Fruit fly (Drosophila melanogaster) whole organism, embryonic: Measurements from ENCODE around the gene Dmtn.
A peak's percentile ranks its signal among the peaks of the same experiment; 100 is the strongest.

Source experiments
- Awh ChIP-seq: fragments of 200-800 bp; sonication (Bioruptor generic); IDR thresholded peaks from 2 replicates; pipeline ENCODE4, ENCODE4 v1.3.6; 2022; ENCODE audit warnings: missing biosample characterization, missing genetic modification characterization
- B-H1 ChIP-seq: fragments of 200-800 bp; sonication (Bioruptor generic); IDR thresholded peaks from 3 replicates; pipeline ENCODE4 v1.3.6; 2022; ENCODE audit warnings: missing biosample characterization, missing genetic modification characterization
- CG10959 ChIP-seq: fragments of 200-800 bp; sonication (Bioruptor generic); IDR thresholded peaks from 2 replicates; pipeline ENCODE4 v1.3.6; 2022; ENCODE audit warnings: missing biosample characterization, missing genetic modification characterization
- CG10979 ChIP-seq: fragments of 200-800 bp; sonication (Bioruptor generic); optimal IDR thresholded peaks from 2 replicates; lab custom pipeline; 2018; ENCODE audit warnings: missing biosample characterization, mild to moderate bottlenecking, missing genetic modification characterization, moderate library complexity
- CG12219 ChIP-seq: fragments of 200-800 bp; sonication (Bioruptor generic); optimal IDR thresholded peaks from 3 replicates; lab custom pipeline; 2018; ENCODE audit warnings: missing biosample characterization, mild to moderate bottlenecking, missing genetic modification characterization
- CG13123 ChIP-seq: fragments of 200-800 bp; sonication (Bioruptor generic); optimal IDR thresholded peaks from 2 replicates; lab custom pipeline; 2016; ENCODE audit warnings: missing biosample characterization, missing genetic modification characterization
- CG1602 ChIP-seq: fragments of 200-800 bp; sonication (Bioruptor generic); optimal IDR thresholded peaks from 3 replicates; lab custom pipeline; 2016; ENCODE audit warnings: missing biosample characterization, missing genetic modification characterization
- CG16813 ChIP-seq: fragments of 200-800 bp; sonication (Bioruptor generic); IDR thresholded peaks from 3 replicates; pipeline ENCODE4 v1.3.6; 2022; ENCODE audit warnings: missing biosample characterization, missing genetic modification characterization; ENCODE audit not compliant: partially characterized antibody
- CG16863 ChIP-seq: fragments of 200-800 bp; sonication (Bioruptor generic); optimal IDR thresholded peaks from 3 replicates; lab custom pipeline; 2016; ENCODE audit warnings: missing biosample characterization, missing genetic modification characterization
- CG17802 ChIP-seq: fragments of 200-800 bp; sonication (Bioruptor generic); optimal IDR thresholded peaks from 2 replicates; lab custom pipeline; 2018; ENCODE audit warnings: missing biosample characterization, mild to moderate bottlenecking, missing genetic modification characterization, moderate library complexity
- CG1792 ChIP-seq: fragments of 200-800 bp; sonication (Bioruptor generic); optimal IDR thresholded peaks from 2 replicates; lab custom pipeline; 2016; ENCODE audit warnings: missing biosample characterization, missing genetic modification characterization
- CG1832 ChIP-seq: fragments of 200-800 bp; sonication (Bioruptor generic); optimal IDR thresholded peaks from 2 replicates; lab custom pipeline; 2017; ENCODE audit warnings: missing biosample characterization, mild to moderate bottlenecking, missing genetic modification characterization, inconsistent platforms
- CG30020 ChIP-seq: fragments of 200-800 bp; optimal IDR thresholded peaks from 2 replicates; lab custom pipeline; 2019; ENCODE audit warnings: missing biosample characterization, mild to moderate bottlenecking, missing genetic modification characterization, moderate library complexity
- CG31388 ChIP-seq: fragments of 200-800 bp; sonication (Bioruptor generic); optimal IDR thresholded peaks from 2 replicates; lab custom pipeline; 2016; ENCODE audit warnings: missing biosample characterization, missing genetic modification characterization
- CG32772 ChIP-seq: fragments of 200-800 bp; sonication (Bioruptor generic); IDR thresholded peaks from 2 replicates; pipeline ENCODE4 v1.3.6; 2022; ENCODE audit warnings: missing biosample characterization, missing genetic modification characterization
- CG4424 ChIP-seq: fragments of 200-800 bp; sonication (Bioruptor generic); optimal IDR thresholded peaks from 3 replicates; lab custom pipeline; 2016; ENCODE audit warnings: missing biosample characterization, missing genetic modification characterization
- CG6683 ChIP-seq: fragments of 200-800 bp; sonication (Bioruptor generic); optimal IDR thresholded peaks from 2 replicates; lab custom pipeline; 2017; ENCODE audit warnings: missing biosample characterization, mild to moderate bottlenecking, missing genetic modification characterization, missing genetic modification reagents
- CG7372 ChIP-seq: fragments of 200-800 bp; sonication (Bioruptor generic); IDR thresholded peaks from 2 replicates; pipeline ENCODE4 v1.3.6; 2022; ENCODE audit warnings: missing biosample characterization, missing genetic modification characterization
- Camta ChIP-seq: fragments of 200-800 bp; sonication (Bioruptor generic); optimal IDR thresholded peaks from 2 replicates; lab custom pipeline; 2016; ENCODE audit warnings: missing biosample characterization, missing genetic modification characterization
- CoRest ChIP-seq: fragments of 200-800 bp; sonication (Bioruptor generic); optimal IDR thresholded peaks from 3 replicates; lab custom pipeline; 2018; ENCODE audit warnings: missing biosample characterization, mild to moderate bottlenecking, missing genetic modification characterization, moderate library complexity
- Dek ChIP-seq: fragments of 200-800 bp; sonication (Bioruptor generic); optimal IDR thresholded peaks from 3 replicates; lab custom pipeline; 2019; ENCODE audit warnings: missing biosample characterization, mild to moderate bottlenecking, missing genetic modification characterization, moderate library complexity
- HmgZ ChIP-seq: fragments of 200-800 bp; sonication (Bioruptor generic); optimal IDR thresholded peaks from 2 replicates; lab custom pipeline; 2018; ENCODE audit warnings: missing biosample characterization, mild to moderate bottlenecking, missing genetic modification characterization
- Hr51 ChIP-seq, 2 experiments: fragments of 200-800 bp; sonication (Bioruptor generic); optimal IDR thresholded peaks; 2 replicates in 1 of 2; 3 replicates in 1 of 2; lab custom pipeline; 2016 to 2018; ENCODE audit warnings: missing biosample characterization in 2 of 2, missing genetic modification characterization in 2 of 2, mild to moderate bottlenecking in 1 of 2, moderate library complexity in 1 of 2
- Jarid2 ChIP-seq: fragments of 200-800 bp; sonication (Bioruptor generic); optimal IDR thresholded peaks from 3 replicates; lab custom pipeline; 2017; ENCODE audit warnings: mild to moderate bottlenecking, missing biosample characterization, missing genetic modification reagents, missing genetic modification characterization
- Lhr ChIP-seq: fragments of 200-800 bp; sonication (Bioruptor generic); optimal IDR thresholded peaks from 3 replicates; lab custom pipeline; 2017; ENCODE audit warnings: mild to moderate bottlenecking, missing biosample characterization, missing genetic modification reagents, missing genetic modification characterization
- Meics ChIP-seq: fragments of 200-800 bp; sonication (Bioruptor generic); optimal IDR thresholded peaks from 2 replicates; lab custom pipeline; 2017; ENCODE audit warnings: missing biosample characterization, mild to moderate bottlenecking, missing genetic modification characterization
- NC2β ChIP-seq: fragments of 200-800 bp; sonication (Bioruptor generic); optimal IDR thresholded peaks from 2 replicates; lab custom pipeline; 2016; ENCODE audit warnings: missing biosample characterization, missing genetic modification characterization
- NK7.1 ChIP-seq: fragments of 200-800 bp; sonication (Bioruptor generic); optimal IDR thresholded peaks from 3 replicates; lab custom pipeline; 2016; ENCODE audit warnings: missing biosample characterization, missing genetic modification characterization
- Oaz ChIP-seq: fragments of 200-800 bp; sonication (Bioruptor generic); IDR thresholded peaks from 2 replicates; pipeline ENCODE4 v1.3.6; 2022; ENCODE audit warnings: missing biosample characterization, missing genetic modification characterization
- Opbp ChIP-seq: fragments of 200-800 bp; sonication (Bioruptor generic); IDR thresholded peaks from 3 replicates; pipeline ENCODE4 v1.3.6; 2022; ENCODE audit warnings: missing biosample characterization, missing genetic modification characterization; ENCODE audit not compliant: partially characterized antibody
- Scr ChIP-seq: fragments of 200-800 bp; sonication (Bioruptor generic); IDR thresholded peaks from 2 replicates; pipeline ENCODE4 v1.3.6; 2022; ENCODE audit warnings: missing biosample characterization, missing genetic modification characterization; ENCODE audit not compliant: partially characterized antibody
- Sox102F ChIP-seq: fragments of 200-800 bp; sonication (Bioruptor generic); optimal IDR thresholded peaks from 2 replicates; lab custom pipeline; 2018; ENCODE audit warnings: missing biosample characterization, mild to moderate bottlenecking, missing genetic modification characterization, moderate library complexity
- ash1 ChIP-seq: fragments of 200-800 bp; sonication (Bioruptor generic); optimal IDR thresholded peaks from 2 replicates; lab custom pipeline; 2018; ENCODE audit warnings: missing biosample characterization, mild to moderate bottlenecking, missing genetic modification characterization
- ato ChIP-seq: fragments of 200-800 bp; sonication (Bioruptor generic); IDR thresholded peaks from 2 replicates; pipeline ENCODE4 v1.3.6; 2022; ENCODE audit warnings: missing biosample characterization, missing genetic modification characterization; ENCODE audit not compliant: partially characterized antibody
- bab2 ChIP-seq: fragments of 200-800 bp; sonication (Bioruptor generic); optimal IDR thresholded peaks from 2 replicates; lab custom pipeline; 2016; ENCODE audit warnings: missing biosample characterization, missing genetic modification characterization
- emc ChIP-seq: fragments of 200-800 bp; sonication (Bioruptor generic); optimal IDR thresholded peaks from 2 replicates; lab custom pipeline; 2016; ENCODE audit warnings: missing biosample characterization, missing genetic modification characterization
- ewg ChIP-seq: fragments of 200-800 bp; sonication (Bioruptor generic); optimal IDR thresholded peaks from 3 replicates; lab custom pipeline; 2017; ENCODE audit warnings: mild to moderate bottlenecking, missing biosample characterization, missing genetic modification reagents, missing genetic modification characterization
- h ChIP-seq: fragments of >200 bp; optimal IDR thresholded peaks from 2 replicates; lab custom pipeline; 2017
- nmo ChIP-seq: fragments of 200-800 bp; sonication (Bioruptor generic); optimal IDR thresholded peaks from 2 replicates; lab custom pipeline; 2018; ENCODE audit warnings: missing biosample characterization, mild to moderate bottlenecking, missing genetic modification characterization, moderate library complexity
- nom ChIP-seq: fragments of 200-800 bp; sonication (Bioruptor generic); optimal IDR thresholded peaks from 2 replicates; lab custom pipeline; 2017; ENCODE audit warnings: missing biosample characterization, missing genetic modification characterization, mild to moderate bottlenecking, moderate library complexity, missing genetic modification reagents
- odd ChIP-seq: fragments of 200-800 bp; sonication (Bioruptor generic); optimal IDR thresholded peaks from 2 replicates; lab custom pipeline; 2017; ENCODE audit warnings: missing biosample characterization, mild to moderate bottlenecking, missing genetic modification characterization
- onecut ChIP-seq: fragments of 200-800 bp; sonication (Bioruptor generic); IDR thresholded peaks from 2 replicates; pipeline ENCODE4 v1.3.6; 2022; ENCODE audit warnings: missing biosample characterization, missing genetic modification characterization
- org-1 ChIP-seq: fragments of 200-800 bp; sonication (Bioruptor generic); optimal IDR thresholded peaks from 2 replicates; lab custom pipeline; 2017; ENCODE audit warnings: missing biosample characterization, missing genetic modification characterization
- otp ChIP-seq: fragments of 200-800 bp; sonication (Bioruptor generic); IDR thresholded peaks from 3 replicates; pipeline ENCODE4, ENCODE4 v1.3.6; 2022; ENCODE audit warnings: missing biosample characterization, missing genetic modification characterization
- phol ChIP-seq: fragments of 200-800 bp; sonication (Bioruptor generic); optimal IDR thresholded peaks from 3 replicates; lab custom pipeline; 2018; ENCODE audit warnings: missing biosample characterization, mild to moderate bottlenecking, missing genetic modification characterization, moderate library complexity
- sens ChIP-seq: fragments of 200-800 bp; sonication (Bioruptor generic); peaks from one replicate; lab custom pipeline; 2016; ENCODE audit warnings: missing biosample characterization, missing genetic modification characterization
- sim ChIP-seq: fragments of 200-800 bp; sonication (Bioruptor generic); IDR thresholded peaks from 2 replicates; pipeline ENCODE4 v1.3.6; 2022; ENCODE audit warnings: missing biosample characterization, missing genetic modification characterization
- slp2 ChIP-seq: fragments of 200-800 bp; sonication (Bioruptor generic); optimal IDR thresholded peaks from 2 replicates; lab custom pipeline; 2016; ENCODE audit warnings: missing biosample characterization, missing genetic modification characterization
- ttk ChIP-seq: fragments of 200-800 bp; sonication (Bioruptor generic); IDR thresholded peaks from 2 replicates; pipeline ENCODE4 v2.1.2; 2022; ENCODE audit warnings: missing biosample characterization, missing genetic modification characterization

Dmtn gene

dm6 chr3R:6353624-6354352 is 51.9 kb downstream of the Dmtn start (continued):
- TF ChIP-seq NC2β (GFP tag; lab: Kevin White, UChicago) (peak; percentile 39), Camta (GFP tag; lab: Kevin White, UChicago) (peak; percentile 49), HmgZ (tag; lab: Kevin White, UChicago) (peak; percentile 51), CG31388 (peak; percentile 26), Sox102F (GFP tag; lab: Kevin White, UChicago) (peak; percentile 92), sim (peak; percentile 58; the same call in 1 of the 2 replicates), Hr51 (GFP tag; optimal IDR thresholded peaks at IDR 0.05; lab: Kevin White, UChicago) (peak in 1 of 2 experiments; percentile 26), ash1 (no peak), CG1832 (no peak), CG16813 (GFP tag; lab: Robert Waterston, UW) (no peak), CoRest (peak; percentile 90), CG32772 (GFP tag; lab: Robert Waterston, UW) (peak; percentile 62), CG6683 (GFP tag; lab: Kevin White, UChicago) (peak; percentile 49), Opbp (no peak), Dek (no peak), Jarid2 (no peak), B-H1 (GFP tag; lab: Robert Waterston, UW) (peak; percentile 56; the same call in 2 of the 3 replicates), h (lab: Kevin White, UChicago) (no peak), onecut (peak; percentile 23), odd (GFP tag; lab: Kevin White, UChicago) (peak; percentile 80), ato (GFP tag; lab: Robert Waterston, UW) (no peak), Meics (GFP tag; lab: Kevin White, UChicago) (peak; percentile 80), CG17802 (tag; lab: Kevin White, UChicago) (peak; percentile 28), nom (GFP tag; lab: Kevin White, UChicago) (no peak), CG12219 (peak; percentile 74), emc (GFP tag; lab: Kevin White, UChicago) (no peak), Scr (GFP tag; lab: Robert Waterston, UW) (0 out of 2 replicates have a peak, but pooled peaks have one; percentile 19), Lhr (GFP tag; lab: Kevin White, UChicago) (peak; percentile 30), phol (tag; lab: Kevin White, UChicago) (peak; percentile 90), org-1 (GFP tag; lab: Kevin White, UChicago) (peak; percentile 75), NK7.1 (GFP tag; lab: Kevin White, UChicago) (peak; percentile 41), ewg (GFP tag; lab: Kevin White, UChicago) (peak; percentile 66), Oaz (GFP tag; lab: Robert Waterston, UW) (no peak), CG13123 (GFP tag; lab: Kevin White, UChicago) (peak; percentile 42), CG30020 (tag; lab: Kevin White, UChicago) (no peak), CG1792 (peak; percentile 60), nmo (peak; percentile 93), sens (peak; percentile 95), otp (GFP tag; lab: Robert Waterston, UW) (peak; percentile 12; the same call in 1 of the 3 replicates), CG16863 (GFP tag; lab: Kevin White, UChicago) (peak; percentile 41), CG7372 (GFP tag; lab: Robert Waterston, UW) (peak; percentile 15; the same call in 1 of the 2 replicates), slp2 (GFP tag; lab: Kevin White, UChicago) (peak; percentile 48), bab2 (GFP tag; lab: Kevin White, UChicago) (peak; percentile 70), CG10959 (GFP tag; lab: Robert Waterston, UW) (no peak), Awh (0 out of 2 replicates have a peak, but pooled peaks have one; percentile 47), CG10979 (tag; lab: Kevin White, UChicago) (peak; percentile 83), CG4424 (GFP tag; lab: Kevin White, UChicago) (peak; percentile 81), CG1602 (GFP tag; lab: Kevin White, UChicago) (peak; percentile 72), ttk (GFP tag; lab: Robert Waterston, UW) (peak; percentile 63)
